Worm (Caenorhabditis elegans) whole organism, L4 larva: ENCODE results near the gene ptr-1.

Source experiments
- D1046.2 ChIP-seq: fragments of 200-800 bp; sonication (Bioruptor generic); IDR thresholded peaks from 2 replicates; pipeline ENCODE4 v1.3.6; 2022; ENCODE audit warnings: missing genetic modification characterization, missing compliant biosample characterization
- F26F4.8 ChIP-seq: fragments of 200-800 bp; sonication (Bioruptor generic); conservative IDR thresholded peaks from 2 replicates; pipeline ENCODE4 v1.3.6; 2022; ENCODE audit warnings: missing genetic modification characterization, missing compliant biosample characterization
- F37D6.2 ChIP-seq: sonication (generic microtip); optimal IDR thresholded peaks from 2 replicates; lab custom pipeline; 2016; ENCODE audit warnings: mild to moderate bottlenecking, missing genetic modification characterization, missing compliant biosample characterization
- F44E2.7 ChIP-seq: fragments of 200-800 bp; sonication (Bioruptor generic); IDR thresholded peaks from 2 replicates; pipeline ENCODE4 v2.1.2; 2022; ENCODE audit warnings: missing genetic modification characterization, missing compliant biosample characterization
- F49E8.2 ChIP-seq: sonication (generic microtip); optimal IDR thresholded peaks from 2 replicates; lab custom pipeline; 2016; ENCODE audit warnings: missing compliant biosample characterization, mild to moderate bottlenecking, missing genetic modification characterization, borderline replicate concordance
- R02D3.7 ChIP-seq: fragments of 150-350 bp; sonication (generic microtip); optimal IDR thresholded peaks from 3 replicates; lab custom pipeline; 2014; ENCODE audit warnings: missing biosample characterization, missing genetic modification characterization
- T20F7.1 ChIP-seq: fragments of 200-800 bp; sonication (Bioruptor generic); optimal IDR thresholded peaks from 2 replicates; lab custom pipeline; 2018; ENCODE audit warnings: mild to moderate bottlenecking, missing genetic modification characterization, missing compliant biosample characterization
- T26A8.4 ChIP-seq: fragments of 200-800 bp; sonication (Bioruptor generic); IDR thresholded peaks from 2 replicates; pipeline ENCODE4 v1.3.6; 2022; ENCODE audit warnings: missing genetic modification characterization, missing compliant biosample characterization
- Y105C5A.15 ChIP-seq: fragments of 200-800 bp; sonication (Bioruptor generic); IDR thresholded peaks from 2 replicates; pipeline ENCODE4 v1.3.6; 2022; ENCODE audit warnings: missing genetic modification characterization, missing compliant biosample characterization
- ZK337.2 ChIP-seq: fragments of 200-800 bp; sonication (Bioruptor generic); IDR thresholded peaks from 2 replicates; pipeline ENCODE4 v1.3.6; 2022; ENCODE audit warnings: missing genetic modification reagents, missing genetic modification characterization, missing compliant biosample characterization
- aha-1 ChIP-seq: fragments of 150-350 bp; peaks from one replicate; lab custom pipeline; 2014; ENCODE audit warnings: missing biosample characterization, missing genetic modification characterization
- ama-1 ChIP-seq: fragments of 150-350 bp; optimal IDR thresholded peaks from 2 replicates; lab custom pipeline; 2014; ENCODE audit warnings: inconsistent platforms, mixed read lengths
- ceh-20 ChIP-seq: fragments of 200-800 bp; sonication (Bioruptor generic); IDR thresholded peaks from 2 replicates; pipeline ENCODE4 v1.3.6; 2022; ENCODE audit warnings: missing genetic modification reagents, missing genetic modification characterization, missing compliant biosample characterization
- ceh-44 ChIP-seq: fragments of 200-800 bp; sonication (Bioruptor generic); IDR thresholded peaks from 2 replicates; pipeline ENCODE4 v1.3.6; 2022; ENCODE audit warnings: missing genetic modification reagents, missing genetic modification characterization, missing compliant biosample characterization
- ces-1 ChIP-seq: fragments of 150-350 bp; sonication (generic microtip); optimal IDR thresholded peaks from 4 replicates; lab custom pipeline; 2014; ENCODE audit warnings: missing biosample characterization, missing genetic modification reagents, missing genetic modification characterization
- dmd-9 ChIP-seq: fragments of 200-800 bp; sonication (Bioruptor generic); IDR thresholded peaks from 2 replicates; pipeline ENCODE4 v1.3.6; 2022; ENCODE audit warnings: missing genetic modification reagents, missing genetic modification characterization, missing compliant biosample characterization
- dpl-1 ChIP-seq: fragments of 150-350 bp; optimal IDR thresholded peaks from 2 replicates; lab custom pipeline; 2014; ENCODE audit warnings: missing biosample characterization, missing genetic modification reagents, missing genetic modification characterization
- dve-1 ChIP-seq: sonication (generic microtip); optimal IDR thresholded peaks from 2 replicates; lab custom pipeline; 2017; ENCODE audit warnings: antibody characterized with exemption, mild to moderate bottlenecking, missing genetic modification characterization, missing compliant biosample characterization; ENCODE audit not compliant: insufficient read depth
- fkh-10 ChIP-seq: fragments of 150-350 bp; optimal IDR thresholded peaks from 2 replicates; lab custom pipeline; 2014; ENCODE audit warnings: missing biosample characterization, missing genetic modification reagents, missing genetic modification characterization
- gei-8 ChIP-seq: fragments of 200-800 bp; sonication (Bioruptor generic); optimal IDR thresholded peaks from 2 replicates; lab custom pipeline; 2018; ENCODE audit warnings: mild to moderate bottlenecking, missing genetic modification characterization, missing compliant biosample characterization
- hif-1 ChIP-seq, 2 experiments: sonication (generic microtip); optimal IDR thresholded peaks; 2 replicates each; lab custom pipeline; 2016 to 2017; ENCODE audit warnings: missing compliant biosample characterization in 2 of 2, missing genetic modification characterization in 2 of 2, missing genetic modification reagents in 2 of 2, missing genotype in 2 of 2, mild to moderate bottlenecking in 1 of 2
- hlh-11 ChIP-seq: fragments of 200-800 bp; sonication (Bioruptor generic); optimal IDR thresholded peaks from 2 replicates; lab custom pipeline; 2018; ENCODE audit warnings: mild to moderate bottlenecking, missing genetic modification characterization, missing compliant biosample characterization
- lin-1 ChIP-seq: fragments of 200-800 bp; sonication (Bioruptor generic); IDR thresholded peaks from 2 replicates; pipeline ENCODE4 v1.3.6; 2022; ENCODE audit warnings: missing genetic modification reagents, missing genetic modification characterization, missing compliant biosample characterization
- lin-13 ChIP-seq: fragments of 150-350 bp; optimal IDR thresholded peaks from 2 replicates; lab custom pipeline; 2014; ENCODE audit warnings: missing biosample characterization, missing genetic modification reagents, missing genetic modification characterization
- lin-29 ChIP-seq: fragments of 200-800 bp; sonication (Bioruptor generic); IDR thresholded peaks from 2 replicates; pipeline ENCODE4 v1.3.6; 2022; ENCODE audit warnings: missing genetic modification reagents, missing genetic modification characterization, missing compliant biosample characterization
- lin-38 ChIP-seq: fragments of 200-800 bp; sonication (Bioruptor generic); IDR thresholded peaks from 2 replicates; pipeline ENCODE4 v1.3.6; 2022; ENCODE audit warnings: missing genetic modification reagents, missing genetic modification characterization, missing compliant biosample characterization
- lin-39 ChIP-seq: fragments of 150-350 bp; optimal IDR thresholded peaks from 2 replicates; lab custom pipeline; 2014; ENCODE audit warnings: missing biosample characterization, missing genetic modification reagents, missing genetic modification characterization
- lsy-2 ChIP-seq, 2 experiments: fragments of 150-350 bp in 1 of 2; sonication (generic microtip) in 1 of 2; optimal IDR thresholded peaks; 2 replicates each; lab custom pipeline; 2014 to 2017; ENCODE audit warnings: missing biosample characterization in 2 of 2, missing genetic modification characterization in 2 of 2
- madf-9 ChIP-seq: fragments of 200-800 bp; sonication (Bioruptor generic); conservative IDR thresholded peaks from 2 replicates; pipeline ENCODE4 v1.3.6; 2022; ENCODE audit warnings: missing genetic modification reagents, missing genetic modification characterization, missing compliant biosample characterization
- mdl-1 ChIP-seq, 2 experiments: fragments of 150-350 bp in 1 of 2; sonication (generic microtip) in 1 of 2; optimal IDR thresholded peaks; 2 replicates each; lab custom pipeline; 2014 to 2017; ENCODE audit warnings: missing biosample characterization in 2 of 2, missing genetic modification characterization in 2 of 2
- mdt-29 ChIP-seq: fragments of 200-800 bp; sonication (Bioruptor generic); IDR thresholded peaks from 2 replicates; pipeline ENCODE4 v1.3.6; 2022; ENCODE audit warnings: missing genetic modification reagents, missing genetic modification characterization, missing compliant biosample characterization
- mep-1 ChIP-seq: fragments of 150-350 bp; sonication (generic microtip); optimal IDR thresholded peaks from 3 replicates; lab custom pipeline; 2014; ENCODE audit warnings: missing biosample characterization, missing genetic modification characterization
- nhr-102 ChIP-seq: sonication (generic microtip); optimal IDR thresholded peaks from 2 replicates; lab custom pipeline; 2016; ENCODE audit warnings: mild to moderate bottlenecking, missing genetic modification characterization, moderate library complexity, missing compliant biosample characterization
- nhr-111 ChIP-seq: fragments of 200-800 bp; sonication (Bioruptor generic); optimal IDR thresholded peaks from 2 replicates; lab custom pipeline; 2018; ENCODE audit warnings: mild to moderate bottlenecking, missing genetic modification characterization, missing compliant biosample characterization
- nhr-6 ChIP-seq: fragments of 150-350 bp; optimal IDR thresholded peaks from 2 replicates; lab custom pipeline; 2014; ENCODE audit warnings: missing biosample characterization, missing genetic modification characterization
- php-3 ChIP-seq: fragments of 200-800 bp; sonication (Bioruptor generic); IDR thresholded peaks from 2 replicates; pipeline ENCODE4 v1.3.6; 2022; ENCODE audit warnings: missing genetic modification reagents, missing genetic modification characterization, missing compliant biosample characterization
- pqm-1 ChIP-seq: sonication (generic microtip); optimal IDR thresholded peaks from 2 replicates; lab custom pipeline; 2017; ENCODE audit warnings: missing biosample characterization, missing genetic modification characterization
- snpc-4 ChIP-seq: fragments of 150-350 bp; optimal IDR thresholded peaks from 2 replicates; lab custom pipeline; 2014; ENCODE audit warnings: missing biosample characterization, missing genetic modification characterization
- spr-3 ChIP-seq: fragments of 200-800 bp; sonication (Bioruptor generic); optimal IDR thresholded peaks from 2 replicates; lab custom pipeline; 2018; ENCODE audit warnings: mild to moderate bottlenecking, missing genetic modification characterization, missing compliant biosample characterization
- zag-1 ChIP-seq: fragments of 150-350 bp; optimal IDR thresholded peaks from 2 replicates; lab custom pipeline; 2014; ENCODE audit warnings: missing biosample characterization, missing genetic modification characterization
- zfp-3 ChIP-seq: fragments of 200-800 bp; sonication (Bioruptor generic); conservative IDR thresholded peaks from 2 replicates; pipeline ENCODE4 v1.3.6; 2022; ENCODE audit warnings: missing genetic modification reagents, missing genetic modification characterization, missing compliant biosample characterization
- zip-2 ChIP-seq: fragments of 150-350 bp; optimal IDR thresholded peaks from 2 replicates; lab custom pipeline; 2014; ENCODE audit warnings: missing biosample characterization, missing genetic modification characterization
- ztf-11 ChIP-seq: fragments of 150-350 bp; optimal IDR thresholded peaks from 2 replicates; lab custom pipeline; 2014; ENCODE audit warnings: missing biosample characterization, missing genetic modification characterization

ptr-1 gene

ce11 chrV:9159146-9159717, 22.3 kb downstream of the ptr-1 start:
- TF ChIP-seq zfp-3 (GFP tag; lab: Robert Waterston, UW) = peak; percentile 74; the same call in 1 of the 2 replicates
- peak; percentile 79 for TF ChIP-seq ama-1 (lab: Kevin White, UChicago)
- TF ChIP-seq mep-1 (tag; lab: Kevin White, UChicago) = peak; percentile 27
- TF ChIP-seq T26A8.4 (GFP tag; lab: Robert Waterston, UW) = peak; percentile 82

- no peak for TF ChIP-seq spr-3 (GFP tag; lab: Kevin White, UChicago)
- TF ChIP-seq ces-1 = peak; percentile 80
- TF ChIP-seq lin-1 (GFP tag; lab: Robert Waterston, UW) = no peak
- TF ChIP-seq F44E2.7 (GFP tag; lab: Robert Waterston, UW) = no peak
- TF ChIP-seq mdl-1 (tag; optimal IDR thresholded peaks at IDR 0.05; lab: Kevin White, UChicago) = peak in 1 of 2 experiments; percentile 2
- no peak for TF ChIP-seq pqm-1
- TF ChIP-seq ZK337.2 (GFP tag; lab: Robert Waterston, UW) = no peak
- TF ChIP-seq fkh-10 (GFP tag; lab: Kevin White, UChicago) = peak; percentile 81
- TF ChIP-seq hif-1 (tag; optimal IDR thresholded peaks at IDR 0.05; lab: Kevin White, UChicago) = no peak
- TF ChIP-seq T20F7.1 (GFP tag; lab: Kevin White, UChicago) = no peak
- no peak for TF ChIP-seq madf-9
- TF ChIP-seq snpc-4 = no peak
Measured at ce11 chrV:9157597-9157996, 23.9 kb downstream of the ptr-1 start.

- TF ChIP-seq dpl-1 (GFP tag; lab: Kevin White, UChicago) (no peak), lin-39 (no peak), php-3 (GFP tag; lab: Robert Waterston, UW) (no peak), zip-2 (tag; lab: Kevin White, UChicago) (no peak), ceh-20 (no peak), Y105C5A.15 (no peak), hlh-11 (tag; lab: Kevin White, UChicago) (no peak), T26A8.4 (GFP tag; lab: Robert Waterston, UW) (no peak), F26F4.8 (GFP tag; lab: Robert Waterston, UW) (no peak), D1046.2 (GFP tag; lab: Robert Waterston, UW) (no peak)
Measured at ce11 chrV:9156679-9157078, 24.8 kb downstream of the ptr-1 start, which contains the start of gene B0222.15. Gene B0222.15, minus strand, starts transcription at chrV:9156779.

ce11 chrV:9155616-9156015, 25.9 kb downstream of the ptr-1 start:
- TF ChIP-seq lin-38 (GFP tag; lab: Robert Waterston, UW) (no peak), mdt-29 (GFP tag; lab: Robert Waterston, UW) (peak; percentile 91)
- TF ChIP-seq, all 104 proteins: peak for 1

ce11 chrV:9154772-9155171, 26.7 kb downstream of the ptr-1 start, which contains the start of gene B0222.5:
Gene B0222.5, minus strand, starts transcription at chrV:9154872.
- TF ChIP-seq nhr-102 (no peak), aha-1 (tag; lab: Kevin White, UChicago) (peak; percentile 66)
- TF ChIP-seq, all 104 proteins: peak for 1

ce11 chrV:9152339-9152738, 29.2 kb downstream of the ptr-1 start:
- no peak for TF ChIP-seq F44E2.7 (GFP tag; lab: Robert Waterston, UW)
- no peak for TF ChIP-seq spr-3 (GFP tag; lab: Kevin White, UChicago)
- no peak for TF ChIP-seq lin-13 (GFP tag; lab: Kevin White, UChicago)
- no peak for TF ChIP-seq ztf-11 (tag; lab: Kevin White, UChicago)
- no peak for TF ChIP-seq lin-29 (GFP tag; lab: Robert Waterston, UW)
- TF ChIP-seq lsy-2 (tag; optimal IDR thresholded peaks at IDR 0.05; lab: Kevin White, UChicago) = no peak
- TF ChIP-seq mdt-29 (GFP tag; lab: Robert Waterston, UW) = no peak
- no peak for TF ChIP-seq R02D3.7 (tag; lab: Kevin White, UChicago)
- TF ChIP-seq snpc-4 = no peak
- TF ChIP-seq F37D6.2 = no peak
- no peak for TF ChIP-seq zag-1 (tag; lab: Kevin White, UChicago)
- no peak for TF ChIP-seq dve-1 (tag; lab: Kevin White, UChicago)
- TF ChIP-seq nhr-6 (tag; lab: Kevin White, UChicago) = no peak
- no peak for TF ChIP-seq F49E8.2 (tag; lab: Kevin White, UChicago)
- TF ChIP-seq gei-8 (GFP tag; lab: Kevin White, UChicago) = no peak
- TF ChIP-seq nhr-111 = no peak
- TF ChIP-seq dmd-9 (GFP tag; lab: Robert Waterston, UW) = no peak
- TF ChIP-seq ceh-44 (GFP tag; lab: Robert Waterston, UW) = no peak
- TF ChIP-seq zip-2 (tag; lab: Kevin White, UChicago) = no peak
